Worm (Caenorhabditis elegans) whole organism, L4/young adult: ENCODE data around the gene kvs-2.

Source experiments
- W03F9.2 ChIP-seq: fragments of 150-350 bp; optimal IDR thresholded peaks from 2 replicates; lab custom pipeline; 2014; ENCODE audit warnings: missing biosample characterization, missing genetic modification characterization
- dao-5 ChIP-seq: sonication (generic microtip); optimal IDR thresholded peaks from 2 replicates; lab custom pipeline; 2016; ENCODE audit warnings: missing genotype, missing genetic modification characterization, moderate library complexity, missing compliant biosample characterization
- him-1 ChIP-seq: sonication (generic microtip); optimal IDR thresholded peaks from 2 replicates; lab custom pipeline; 2016; ENCODE audit warnings: missing genotype, missing genetic modification reagents, missing genetic modification characterization, missing compliant biosample characterization

DNA sequence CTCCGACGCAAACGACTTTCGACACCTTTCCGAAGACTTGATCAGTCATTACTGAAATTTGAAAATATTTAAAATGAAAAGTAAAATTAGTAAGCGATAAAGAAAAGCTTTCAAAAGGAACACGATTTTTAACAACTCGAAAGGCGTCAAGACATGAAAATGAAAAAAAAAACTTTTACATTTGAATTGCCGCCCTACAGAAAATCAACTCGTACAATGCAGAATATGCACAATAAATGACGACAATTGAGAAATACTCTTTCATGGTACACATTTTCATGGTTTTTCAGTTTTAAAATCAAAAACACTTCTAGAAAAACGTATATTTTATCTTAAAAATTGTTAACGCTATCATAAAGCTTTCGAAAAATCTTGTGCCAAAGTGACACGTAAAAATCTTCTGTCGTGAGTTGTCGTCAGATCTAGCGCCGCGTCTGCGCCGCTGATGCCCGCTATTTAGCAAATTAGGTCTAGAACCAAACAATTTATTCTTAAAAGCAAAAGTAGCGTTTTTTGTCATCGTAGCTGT is 25.7 kb downstream of the kvs-2 start, which contains the start of gene sqv-4:
- TF ChIP-seq him-1 (no peak), dao-5 (no peak), W03F9.2 (tag; lab: Kevin White, UChicago) (peak; percentile 32)
